Fruit fly (Drosophila melanogaster) whole organism, embryonic: ENCODE results near the gene CG10874.

Experiments used
- Atf3 ChIP-seq: fragments of 200-800 bp; sonication (Bioruptor generic); optimal IDR thresholded peaks from 3 replicates; lab custom pipeline; 2016; ENCODE audit warnings: missing biosample characterization, missing genetic modification characterization
- CG10462 ChIP-seq: fragments of 200-800 bp; sonication (Bioruptor generic); optimal IDR thresholded peaks from 2 replicates; lab custom pipeline; 2016; ENCODE audit warnings: missing biosample characterization, missing genetic modification characterization
- CG11456 ChIP-seq: fragments of 200-800 bp; sonication (Bioruptor generic); IDR thresholded peaks from 3 replicates; pipeline ENCODE4 v1.3.6; 2022; ENCODE audit warnings: missing biosample characterization, missing genetic modification characterization
- CG11695 ChIP-seq: fragments of 200-800 bp; sonication (Bioruptor generic); IDR thresholded peaks from 3 replicates; pipeline ENCODE4 v1.3.6; 2022; ENCODE audit warnings: missing biosample characterization, missing genetic modification characterization
- CG11696 ChIP-seq: fragments of 200-800 bp; sonication (Bioruptor generic); IDR thresholded peaks from 2 replicates; pipeline ENCODE4 v1.3.6; 2022; ENCODE audit warnings: missing biosample characterization, missing genetic modification characterization
- CG12219 ChIP-seq: fragments of 200-800 bp; sonication (Bioruptor generic); optimal IDR thresholded peaks from 3 replicates; lab custom pipeline; 2018; ENCODE audit warnings: missing biosample characterization, mild to moderate bottlenecking, missing genetic modification characterization
- CG12942 ChIP-seq: fragments of 200-800 bp; sonication (Bioruptor generic); optimal IDR thresholded peaks from 3 replicates; lab custom pipeline; 2016; ENCODE audit warnings: missing biosample characterization, missing genetic modification characterization
- CG13424 ChIP-seq: fragments of 200-800 bp; sonication (Bioruptor generic); optimal IDR thresholded peaks from 2 replicates; lab custom pipeline; 2019; ENCODE audit warnings: missing biosample characterization, mild to moderate bottlenecking, missing genetic modification characterization, moderate library complexity
- CG14014 ChIP-seq: fragments of 200-800 bp; sonication (Bioruptor generic); IDR thresholded peaks from 2 replicates; pipeline ENCODE4 v1.3.6; 2022; ENCODE audit warnings: missing biosample characterization, missing genetic modification characterization
- CG15514 ChIP-seq: fragments of 200-800 bp; sonication (Bioruptor generic); optimal IDR thresholded peaks from 3 replicates; lab custom pipeline; 2017; ENCODE audit warnings: missing biosample characterization, missing genetic modification characterization, mild to moderate bottlenecking, moderate library complexity, missing genetic modification reagents
- CG16813 ChIP-seq: fragments of 200-800 bp; sonication (Bioruptor generic); IDR thresholded peaks from 3 replicates; pipeline ENCODE4 v1.3.6; 2022; ENCODE audit warnings: missing biosample characterization, missing genetic modification characterization; ENCODE audit not compliant: partially characterized antibody
- CG18476 ChIP-seq: fragments of 200-800 bp; sonication (Bioruptor generic); optimal IDR thresholded peaks from 2 replicates; lab custom pipeline; 2016; ENCODE audit warnings: missing biosample characterization, mild to moderate bottlenecking, missing genetic modification characterization
- CG2199 ChIP-seq: fragments of 200-800 bp; sonication (Bioruptor generic); IDR thresholded peaks from 3 replicates; pipeline ENCODE4 v1.3.6; 2022; ENCODE audit warnings: missing biosample characterization, missing genetic modification characterization
- CG32767 ChIP-seq: fragments of 200-800 bp; sonication (Bioruptor generic); IDR thresholded peaks from 2 replicates; pipeline ENCODE4 v1.3.6; 2022; ENCODE audit warnings: missing biosample characterization, missing genetic modification characterization
- CG34376 ChIP-seq: fragments of 200-800 bp; sonication (Bioruptor generic); optimal IDR thresholded peaks from 2 replicates; lab custom pipeline; 2018; ENCODE audit warnings: missing biosample characterization, mild to moderate bottlenecking, missing genetic modification characterization
- CG34422 ChIP-seq: fragments of 200-800 bp; sonication (Bioruptor generic); IDR thresholded peaks from 3 replicates; pipeline ENCODE4 v1.3.6; 2022; ENCODE audit warnings: missing biosample characterization, missing genetic modification characterization
- CG4404 ChIP-seq: fragments of 200-800 bp; sonication (Bioruptor generic); IDR thresholded peaks from 2 replicates; pipeline ENCODE4 v1.3.6; 2022; ENCODE audit warnings: missing biosample characterization, missing genetic modification characterization
- CG5245 ChIP-seq: fragments of 200-800 bp; sonication (Bioruptor generic); optimal IDR thresholded peaks from 3 replicates; lab custom pipeline; 2016; ENCODE audit warnings: missing biosample characterization, missing genetic modification characterization
- CG6175 ChIP-seq: fragments of 200-800 bp; sonication (Bioruptor generic); IDR thresholded peaks from 3 replicates; pipeline ENCODE4 v1.3.6; 2022; ENCODE audit warnings: missing biosample characterization, missing genetic modification characterization
- CG7745 ChIP-seq: fragments of 200-800 bp; sonication (Bioruptor generic); optimal IDR thresholded peaks from 2 replicates; lab custom pipeline; 2018; ENCODE audit warnings: missing biosample characterization, mild to moderate bottlenecking, missing genetic modification characterization, moderate library complexity
- CG7786 ChIP-seq: fragments of 200-800 bp; sonication (Bioruptor generic); optimal IDR thresholded peaks from 2 replicates; lab custom pipeline; 2016; ENCODE audit warnings: missing biosample characterization, missing genetic modification characterization
- CG7928 ChIP-seq: fragments of 200-800 bp; sonication (Bioruptor generic); optimal IDR thresholded peaks from 2 replicates; lab custom pipeline; 2017; ENCODE audit warnings: missing biosample characterization, mild to moderate bottlenecking, missing genetic modification characterization
- CG8765 ChIP-seq: fragments of 200-800 bp; sonication (Bioruptor generic); IDR thresholded peaks from 2 replicates; pipeline ENCODE4 v1.3.6; 2022; ENCODE audit warnings: missing biosample characterization, missing genetic modification characterization
- CrebB ChIP-seq: fragments of 200-800 bp; sonication (Bioruptor generic); optimal IDR thresholded peaks from 3 replicates; lab custom pipeline; 2018; ENCODE audit warnings: missing biosample characterization, mild to moderate bottlenecking, missing genetic modification characterization
- D ChIP-seq, 2 experiments: fragments of 200-800 bp in 1 of 2; fragments of >200 bp in 1 of 2; sonication (Bioruptor generic) in 1 of 2; optimal IDR thresholded peaks; 2 replicates in 1 of 2; 3 replicates in 1 of 2; lab custom pipeline; 2017; ENCODE audit warnings: mild to moderate bottlenecking in 1 of 2, missing biosample characterization in 1 of 2, missing genetic modification characterization in 1 of 2, missing genetic modification reagents in 1 of 2
- Dfd ChIP-seq, 2 experiments: fragments of >200 bp; optimal IDR thresholded peaks; 2 replicates each; lab custom pipeline; 2017; ENCODE audit warnings: missing biosample characterization in 2 of 2, missing genetic modification characterization in 2 of 2
- Doc2 ChIP-seq: fragments of 200-800 bp; sonication (Bioruptor generic); IDR thresholded peaks from 2 replicates; pipeline ENCODE4 v1.3.6; 2022; ENCODE audit warnings: missing biosample characterization, missing genetic modification characterization
- Ets65A ChIP-seq: fragments of 200-800 bp; sonication (Bioruptor generic); peaks from one replicate; lab custom pipeline; 2016; ENCODE audit warnings: missing biosample characterization, missing genetic modification characterization
- H2.0 ChIP-seq: fragments of 200-800 bp; sonication (Bioruptor generic); IDR thresholded peaks from 2 replicates; pipeline ENCODE4 v1.3.6; 2022; ENCODE audit warnings: missing biosample characterization, missing genetic modification characterization
- Hsf ChIP-seq: fragments of 200-800 bp; sonication (Bioruptor generic); optimal IDR thresholded peaks from 3 replicates; lab custom pipeline; 2016; ENCODE audit warnings: missing biosample characterization, missing genetic modification characterization
- Myb ChIP-seq: fragments of 200-800 bp; sonication (Bioruptor generic); optimal IDR thresholded peaks from 2 replicates; lab custom pipeline; 2016; ENCODE audit warnings: missing biosample characterization, missing genetic modification characterization
- NfI ChIP-seq: fragments of 200-800 bp; sonication (Bioruptor generic); optimal IDR thresholded peaks from 3 replicates; lab custom pipeline; 2018; ENCODE audit warnings: missing biosample characterization, mild to moderate bottlenecking, missing genetic modification characterization, moderate library complexity
- Ravus ChIP-seq: fragments of 200-800 bp; sonication (Bioruptor generic); IDR thresholded peaks from 2 replicates; pipeline ENCODE4 v1.3.6; 2022; ENCODE audit warnings: missing biosample characterization, missing genetic modification characterization
- Scr ChIP-seq: fragments of 200-800 bp; sonication (Bioruptor generic); IDR thresholded peaks from 2 replicates; pipeline ENCODE4 v1.3.6; 2022; ENCODE audit warnings: missing biosample characterization, missing genetic modification characterization; ENCODE audit not compliant: partially characterized antibody
- Side ChIP-seq: fragments of 200-800 bp; sonication (Bioruptor generic); optimal IDR thresholded peaks from 2 replicates; lab custom pipeline; 2016; ENCODE audit warnings: missing biosample characterization, missing genetic modification characterization
- Six4 ChIP-seq: fragments of 200-800 bp; sonication (Bioruptor generic); optimal IDR thresholded peaks from 2 replicates; lab custom pipeline; 2016; ENCODE audit warnings: missing biosample characterization, missing genetic modification characterization
- Spps ChIP-seq: fragments of 200-800 bp; sonication (Bioruptor generic); optimal IDR thresholded peaks from 2 replicates; lab custom pipeline; 2018; ENCODE audit warnings: missing biosample characterization, mild to moderate bottlenecking, missing genetic modification characterization
- Xrp1 ChIP-seq: fragments of 200-800 bp; sonication (Bioruptor generic); IDR thresholded peaks from 2 replicates; pipeline ENCODE4 v1.3.6; 2022; ENCODE audit warnings: missing biosample characterization, missing genetic modification characterization
- aop ChIP-seq: fragments of 200-800 bp; sonication (Bioruptor generic); IDR thresholded peaks from 2 replicates; pipeline ENCODE4 v1.3.6; 2022; ENCODE audit warnings: missing biosample characterization, missing genetic modification characterization
- crol ChIP-seq: fragments of 200-800 bp; sonication (Bioruptor generic); IDR thresholded peaks from 2 replicates; pipeline ENCODE4 v1.3.6; 2022; ENCODE audit warnings: missing biosample characterization, missing genetic modification characterization
- dmrt11E ChIP-seq: fragments of 200-800 bp; sonication (Bioruptor generic); optimal IDR thresholded peaks from 3 replicates; lab custom pipeline; 2018; ENCODE audit warnings: missing biosample characterization, mild to moderate bottlenecking, missing genetic modification characterization, moderate library complexity
- ind ChIP-seq: fragments of 200-800 bp; sonication (Bioruptor generic); optimal IDR thresholded peaks from 3 replicates; lab custom pipeline; 2016; ENCODE audit warnings: missing biosample characterization, missing genetic modification characterization
- lmd ChIP-seq: fragments of 200-800 bp; sonication (Bioruptor generic); IDR thresholded peaks from 2 replicates; pipeline ENCODE4 v1.3.6; 2022; ENCODE audit warnings: missing biosample characterization, missing genetic modification characterization
- peb ChIP-seq: fragments of 200-800 bp; sonication (Bioruptor generic); IDR thresholded peaks from 2 replicates; pipeline ENCODE4 v1.3.6; 2022; ENCODE audit warnings: missing biosample characterization, missing genetic modification characterization
- sima ChIP-seq: fragments of 200-800 bp; sonication (Bioruptor generic); optimal IDR thresholded peaks from 2 replicates; lab custom pipeline; 2016; ENCODE audit warnings: missing biosample characterization, missing genetic modification characterization
- sr ChIP-seq: fragments of 200-800 bp; sonication (Bioruptor generic); IDR thresholded peaks from 3 replicates; pipeline ENCODE4 v1.3.6; 2022; ENCODE audit warnings: missing biosample characterization, missing genetic modification characterization
- trh ChIP-seq: fragments of 200-800 bp; sonication (Bioruptor generic); optimal IDR thresholded peaks from 2 replicates; lab custom pipeline; 2016; ENCODE audit warnings: missing biosample characterization, missing genetic modification characterization
- tup ChIP-seq: fragments of 200-800 bp; sonication (Bioruptor generic); optimal IDR thresholded peaks from 2 replicates; lab custom pipeline; 2016; ENCODE audit warnings: missing biosample characterization, mild to moderate bottlenecking, missing genetic modification characterization, moderate library complexity
- usp ChIP-seq: fragments of >200 bp; optimal IDR thresholded peaks from 2 replicates; lab custom pipeline; 2017; ENCODE audit warnings: missing biosample characterization, missing genetic modification characterization
- vfl ChIP-seq: fragments of 200-800 bp; sonication (Bioruptor generic); optimal IDR thresholded peaks from 2 replicates; lab custom pipeline; 2016; ENCODE audit warnings: missing biosample characterization, missing genetic modification characterization

CG10874 gene

dm6 chr2L:2196590-2197474, 4.6 kb upstream of the CG10874 start (continued):
- TF ChIP-seq CG34376 (GFP tag; lab: Kevin White, UChicago) = peak; percentile 98
- no peak for TF ChIP-seq Scr (GFP tag; lab: Robert Waterston, UW)
- no peak for TF ChIP-seq trh (GFP tag; lab: Kevin White, UChicago)
- peak; percentile 45 for TF ChIP-seq CG12219 (GFP tag; lab: Kevin White, UChicago)
- no peak for TF ChIP-seq crol (GFP tag; lab: Robert Waterston, UW)
- TF ChIP-seq H2.0 (GFP tag; lab: Robert Waterston, UW) = no peak
- TF ChIP-seq Ets65A (GFP tag; lab: Kevin White, UChicago) = no peak
- TF ChIP-seq D (optimal IDR thresholded peaks at IDR 0.05; lab: Kevin White, UChicago) = peak; percentile 91
- TF ChIP-seq D (GFP tag; optimal IDR thresholded peaks at IDR 0.05; lab: Kevin White, UChicago) = peak; percentile 16
- TF ChIP-seq CG4404 (GFP tag; lab: Robert Waterston, UW) = no peak
- TF ChIP-seq CG14014 (GFP tag; lab: Robert Waterston, UW) = no peak
- peak; percentile 18 for TF ChIP-seq CG5245 (GFP tag; lab: Kevin White, UChicago)
- peak; percentile 27 for TF ChIP-seq CG7786
- TF ChIP-seq CG11456 (GFP tag; lab: Robert Waterston, UW) = no peak
- peak; percentile 54 for TF ChIP-seq NfI (GFP tag; lab: Kevin White, UChicago)
- peak; percentile 32 for TF ChIP-seq Myb (GFP tag; lab: Kevin White, UChicago)
- TF ChIP-seq Atf3 (GFP tag; lab: Kevin White, UChicago) = no peak
- no peak for TF ChIP-seq peb (GFP tag; lab: Robert Waterston, UW)
- TF ChIP-seq CG34422 (GFP tag; lab: Robert Waterston, UW) = no peak
- TF ChIP-seq CG6175 (GFP tag; lab: Robert Waterston, UW) = no peak
- peak; percentile 10 for TF ChIP-seq tup (GFP tag; lab: Kevin White, UChicago)
- no peak for TF ChIP-seq Xrp1 (GFP tag; lab: Robert Waterston, UW)
- TF ChIP-seq CG10462 (GFP tag; lab: Kevin White, UChicago) = no peak
- TF ChIP-seq CG16813 = no peak
- no peak for TF ChIP-seq CG7745
- TF ChIP-seq lmd (GFP tag; lab: Robert Waterston, UW) = no peak
- TF ChIP-seq Doc2 (GFP tag; lab: Robert Waterston, UW) = no peak
- TF ChIP-seq CG8765 (GFP tag; lab: Robert Waterston, UW) = no peak
- TF ChIP-seq Dfd (GFP tag; optimal IDR thresholded peaks at IDR 0.05; lab: Kevin White, UChicago) = no peak
- peak; percentile 15 for TF ChIP-seq CG18476 (GFP tag; lab: Kevin White, UChicago)
- TF ChIP-seq sr (GFP tag; lab: Robert Waterston, UW) = no peak
- TF ChIP-seq ind (GFP tag; lab: Kevin White, UChicago) = peak; percentile 13
- peak; percentile 11 for TF ChIP-seq vfl (GFP tag; lab: Kevin White, UChicago)
- peak; percentile 4 for TF ChIP-seq CG7928
- TF ChIP-seq CG12942 (GFP tag; lab: Kevin White, UChicago) = peak; percentile 8
- peak; percentile 59 for TF ChIP-seq CG15514 (GFP tag; lab: Kevin White, UChicago)
- TF ChIP-seq aop (GFP tag; lab: Robert Waterston, UW) = no peak
- TF ChIP-seq Hsf (GFP tag; lab: Kevin White, UChicago) = peak; percentile 45
- TF ChIP-seq dmrt11E = peak; percentile 67
- TF ChIP-seq Ravus (GFP tag; lab: Robert Waterston, UW) = no peak
- TF ChIP-seq Side (GFP tag; lab: Kevin White, UChicago) = peak; percentile 59
- peak; percentile 76 for TF ChIP-seq CrebB (tag; lab: Kevin White, UChicago)
- peak; percentile 22 for TF ChIP-seq usp (GFP tag; lab: Kevin White, UChicago)
- TF ChIP-seq Six4 (GFP tag; lab: Kevin White, UChicago) = peak; percentile 2
- TF ChIP-seq CG13424 (tag; lab: Kevin White, UChicago) = peak; percentile 64
- no peak for TF ChIP-seq CG11695 (GFP tag; lab: Robert Waterston, UW)
- TF ChIP-seq CG32767 = no peak
- TF ChIP-seq sima (GFP tag; lab: Kevin White, UChicago) = no peak
- no peak for TF ChIP-seq CG11696 (GFP tag; lab: Robert Waterston, UW)
- peak; percentile 25 for TF ChIP-seq Spps
- no peak for TF ChIP-seq CG2199
